Fruit fly (Drosophila melanogaster): ENCODE results near the gene CG34428.

The CG34428 gene

DNA sequence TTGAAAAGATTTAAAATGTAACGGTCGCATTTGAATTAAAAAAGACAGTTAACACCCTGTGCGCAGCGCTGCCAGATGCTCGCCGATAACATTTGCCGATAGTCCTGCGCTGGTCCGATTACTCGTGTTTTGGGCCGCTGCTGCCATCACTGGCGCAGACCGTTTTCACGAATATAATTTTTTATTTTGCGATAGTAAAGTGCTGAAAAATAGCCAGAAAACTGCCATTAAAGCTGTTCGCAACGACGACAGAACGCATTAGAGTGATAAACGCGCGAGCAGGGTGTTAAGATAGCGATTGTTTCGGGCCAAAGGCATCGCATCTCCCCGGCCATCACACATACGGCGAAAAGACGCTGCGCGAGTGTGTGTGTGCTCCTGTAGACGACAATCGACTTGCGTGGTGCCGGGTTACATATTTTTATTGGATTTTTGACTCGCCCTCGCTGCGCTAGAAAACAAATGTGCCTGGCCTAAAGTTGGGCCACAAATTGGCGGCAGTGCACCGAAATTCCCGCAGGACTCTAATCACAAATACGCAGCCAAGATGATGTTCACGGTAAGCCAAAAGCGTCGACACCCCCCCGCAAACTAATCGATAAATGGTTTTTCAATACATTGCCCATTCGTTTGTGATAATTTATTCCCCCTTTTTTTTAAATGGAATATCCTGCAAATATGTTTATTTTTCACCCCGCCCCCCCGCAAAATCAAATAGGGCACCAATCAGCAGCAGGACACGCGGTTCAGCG lies 24.7 kb upstream of the CG34428 start, which contains the start of gene Srrm1 (continued):
- TF ChIP-seq PHDP (tag; optimal IDR thresholded peaks at IDR 0.05) (no peak), CG13287 (GFP tag; IDR thresholded peaks at IDR 0.05; ENCODE audit: partially characterized antibody) (peak; percentile 93), dati (GFP tag; IDR thresholded peaks at IDR 0.05) (no peak), ATbp (GFP tag; optimal IDR thresholded peaks at IDR 0.05) (no peak), CG17385 (GFP tag; optimal IDR thresholded peaks at IDR 0.05) (no peak), ash1 (GFP tag; optimal IDR thresholded peaks at IDR 0.05) (no peak), Six4 (GFP tag; optimal IDR thresholded peaks at IDR 0.05) (no peak), slp2 (GFP tag; optimal IDR thresholded peaks at IDR 0.05) (peak; percentile 6), CG18476 (GFP tag; optimal IDR thresholded peaks at IDR 0.05) (no peak), danr (GFP tag; IDR thresholded peaks at IDR 0.05) (no peak), run (tag; optimal IDR thresholded peaks at IDR 0.05) (no peak), Oli (tag; optimal IDR thresholded peaks at IDR 0.05) (no peak), twi (tag; optimal IDR thresholded peaks at IDR 0.05) (peak; percentile 5), CG3065 (GFP tag; optimal IDR thresholded peaks at IDR 0.05) (no peak), al (GFP tag; IDR thresholded peaks at IDR 0.05) (peak; percentile 36; the same call in 1 of the 2 replicates), Sox102F (GFP tag; optimal IDR thresholded peaks at IDR 0.05) (no peak), dmrt99B (tag; optimal IDR thresholded peaks at IDR 0.05) (no peak), sc (optimal IDR thresholded peaks at IDR 0.05) (no peak), sc (GFP tag; optimal IDR thresholded peaks at IDR 0.05) (no peak), pnt (GFP tag; optimal IDR thresholded peaks at IDR 0.05) (peak; percentile 47), kah (GFP tag; optimal IDR thresholded peaks at IDR 0.05) (no peak), slou (GFP tag; optimal IDR thresholded peaks at IDR 0.05) (no peak), ERR (GFP tag; optimal IDR thresholded peaks at IDR 0.05) (peak; percentile 10), CG8281 (tag; optimal IDR thresholded peaks at IDR 0.05) (no peak), br (optimal IDR thresholded peaks at IDR 0.05) (no peak), HLH3B (GFP tag; IDR thresholded peaks at IDR 0.05) (no peak), Jarid2 (GFP tag; optimal IDR thresholded peaks at IDR 0.05) (no peak), otp (GFP tag; IDR thresholded peaks at IDR 0.05) (no peak), salm (tag; optimal IDR thresholded peaks at IDR 0.05) (no peak), Fer3 (tag; optimal IDR thresholded peaks at IDR 0.05) (no peak), z (GFP tag; IDR thresholded peaks at IDR 0.05) (no peak), CG32767 (GFP tag; IDR thresholded peaks at IDR 0.05) (0 out of 2 replicates have a peak, but pooled peaks have one; percentile 9), Ptx1 (GFP tag; IDR thresholded peaks at IDR 0.05) (no peak), CG4730 (GFP tag; IDR thresholded peaks at IDR 0.05) (no peak), Atf-2 (GFP tag; optimal IDR thresholded peaks at IDR 0.05) (peak; percentile 17), Sry-β (GFP tag; optimal IDR thresholded peaks at IDR 0.05) (peak; percentile 58), CG30403 (GFP tag; optimal IDR thresholded peaks at IDR 0.05) (peak; percentile 59), prd (optimal IDR thresholded peaks at IDR 0.05) (no peak), prd (GFP tag; IDR thresholded peaks at IDR 0.05) (no peak), Fer1 (GFP tag; optimal IDR thresholded peaks at IDR 0.05) (peak; percentile 42), CG15073 (GFP tag; optimal IDR thresholded peaks at IDR 0.05) (no peak), lab (GFP tag; optimal IDR thresholded peaks at IDR 0.05) (peak; percentile 35), Myb (GFP tag; optimal IDR thresholded peaks at IDR 0.05) (peak; percentile 100), CG3995 (GFP tag; optimal IDR thresholded peaks at IDR 0.05) (peak; percentile 13), vfl (GFP tag; optimal IDR thresholded peaks at IDR 0.05) (peak; percentile 63), btn (GFP tag; optimal IDR thresholded peaks at IDR 0.05) (no peak), Eip74EF (GFP tag; optimal IDR thresholded peaks at IDR 0.05) (no peak), BtbVII (GFP tag; optimal IDR thresholded peaks at IDR 0.05) (no peak), tna (GFP tag; IDR thresholded peaks at IDR 0.05; ENCODE audit: partially characterized antibody) (peak; percentile 85), CG11247 (GFP tag; IDR thresholded peaks at IDR 0.05) (no peak), CG11723 (GFP tag; optimal IDR thresholded peaks at IDR 0.05) (no peak)

Measured in whole organism, embryonic.